Fruit fly (Drosophila melanogaster) whole organism, pupa: ENCODE measurements around the gene PolD3.

Source experiments
- CG10348 ChIP-seq: fragments of 200-800 bp; sonication (Bioruptor generic); IDR thresholded peaks from 2 replicates; pipeline ENCODE4 v1.3.6; 2022; ENCODE audit warnings: missing biosample characterization, missing genetic modification characterization
- CG12605 ChIP-seq: fragments of 200-800 bp; sonication (Bioruptor generic); IDR thresholded peaks from 2 replicates; pipeline ENCODE4 v1.3.6; 2022; ENCODE audit warnings: missing biosample characterization, missing genetic modification characterization
- CG13204 ChIP-seq: fragments of 200-800 bp; sonication (Bioruptor generic); optimal IDR thresholded peaks from 2 replicates; lab custom pipeline; 2018; ENCODE audit warnings: missing biosample characterization, mild to moderate bottlenecking, missing genetic modification characterization, moderate library complexity
- CG14655 ChIP-seq: fragments of 200-800 bp; sonication (Bioruptor generic); optimal IDR thresholded peaks from 3 replicates; lab custom pipeline; 2017; ENCODE audit warnings: mild to moderate bottlenecking, missing biosample characterization, missing genetic modification reagents, missing genetic modification characterization
- CG15710 ChIP-seq: fragments of 200-800 bp; sonication (Bioruptor generic); optimal IDR thresholded peaks from 2 replicates; lab custom pipeline; 2018; ENCODE audit warnings: missing biosample characterization, mild to moderate bottlenecking, missing genetic modification characterization, moderate library complexity
- CG17806 ChIP-seq: fragments of 200-800 bp; sonication (Bioruptor generic); optimal IDR thresholded peaks from 2 replicates; lab custom pipeline; 2018; ENCODE audit warnings: missing biosample characterization, mild to moderate bottlenecking, missing genetic modification characterization, moderate library complexity
- CG32121 ChIP-seq: fragments of 200-800 bp; sonication (Bioruptor generic); IDR thresholded peaks from 2 replicates; pipeline ENCODE4 v1.3.6; 2022; ENCODE audit warnings: missing biosample characterization, missing genetic modification characterization
- CG34367 ChIP-seq: fragments of 200-800 bp; sonication (Bioruptor generic); optimal IDR thresholded peaks from 2 replicates; lab custom pipeline; 2018; ENCODE audit warnings: missing biosample characterization, mild to moderate bottlenecking, missing genetic modification characterization
- CG4496 ChIP-seq: fragments of 200-800 bp; sonication (Bioruptor generic); IDR thresholded peaks from 3 replicates; pipeline ENCODE4 v1.3.6; 2022; ENCODE audit warnings: missing biosample characterization, missing genetic modification characterization
- CG8159 ChIP-seq: fragments of 200-800 bp; sonication (Bioruptor generic); optimal IDR thresholded peaks from 3 replicates; lab custom pipeline; 2018; ENCODE audit warnings: missing biosample characterization, mild to moderate bottlenecking, missing genetic modification characterization, moderate library complexity
- CG8301 ChIP-seq: fragments of 200-800 bp; sonication (Bioruptor generic); optimal IDR thresholded peaks from 2 replicates; lab custom pipeline; 2018; ENCODE audit warnings: missing biosample characterization, mild to moderate bottlenecking, missing genetic modification characterization
- CG9948 ChIP-seq: fragments of 200-800 bp; sonication (Bioruptor generic); optimal IDR thresholded peaks from 2 replicates; lab custom pipeline; 2018; ENCODE audit warnings: missing biosample characterization, mild to moderate bottlenecking, missing genetic modification characterization, moderate library complexity
- D1 ChIP-seq: fragments of 200-800 bp; sonication (Bioruptor generic); optimal IDR thresholded peaks from 2 replicates; lab custom pipeline; 2018; ENCODE audit warnings: missing biosample characterization, mild to moderate bottlenecking, missing genetic modification characterization, moderate library complexity
- EcR ChIP-seq: fragments of 200-800 bp; sonication (Bioruptor generic); optimal IDR thresholded peaks from 3 replicates; lab custom pipeline; 2019; ENCODE audit warnings: missing biosample characterization, missing genetic modification characterization, mild to moderate bottlenecking, moderate library complexity, missing genetic modification reagents
- Ets98B ChIP-seq: fragments of 200-800 bp; sonication (Bioruptor generic); IDR thresholded peaks from 2 replicates; pipeline ENCODE4 v1.3.6; 2022; ENCODE audit warnings: missing biosample characterization, missing genetic modification characterization
- Pif1A ChIP-seq: fragments of 200-800 bp; sonication (Bioruptor generic); optimal IDR thresholded peaks from 3 replicates; lab custom pipeline; 2016; ENCODE audit warnings: missing biosample characterization, missing genetic modification characterization
- Pif1B ChIP-seq: fragments of 200-800 bp; sonication (Bioruptor generic); optimal IDR thresholded peaks from 3 replicates; lab custom pipeline; 2016; ENCODE audit warnings: missing biosample characterization, missing genetic modification characterization
- Snoo ChIP-seq: fragments of 200-800 bp; sonication (Bioruptor generic); optimal IDR thresholded peaks from 3 replicates; lab custom pipeline; 2017; ENCODE audit warnings: missing biosample characterization, mild to moderate bottlenecking, missing genetic modification characterization, inconsistent platforms
- fd96Ca ChIP-seq: fragments of 200-800 bp; sonication (Bioruptor generic); IDR thresholded peaks from 3 replicates; pipeline ENCODE4 v1.3.6; 2022; ENCODE audit warnings: missing biosample characterization, missing genetic modification characterization
- gl ChIP-seq: fragments of 200-800 bp; sonication (Bioruptor generic); optimal IDR thresholded peaks from 2 replicates; lab custom pipeline; 2018; ENCODE audit warnings: missing biosample characterization, mild to moderate bottlenecking, missing genetic modification characterization
- rn ChIP-seq: fragments of 200-800 bp; sonication (Bioruptor generic); IDR thresholded peaks from 2 replicates; pipeline ENCODE4 v1.3.6; 2022; ENCODE audit warnings: missing biosample characterization, missing genetic modification characterization

Gene PolD3

dm6 chr2L:15264483-15264987 lies 8.4 kb upstream of the PolD3 start, which contains the start of gene yuri:
Gene yuri (minus strand): TSS chr2L:15264692.
- peak; percentile 65 for TF ChIP-seq EcR
- peak; percentile 44 for TF ChIP-seq Snoo
- TF ChIP-seq fd96Ca (GFP tag; lab: Robert Waterston, UW) = peak; percentile 56; the same call in 2 of the 3 replicates
- TF ChIP-seq Pif1A (GFP tag; lab: Kevin White, UChicago) = peak; percentile 82
- peak; percentile 71 for TF ChIP-seq Pif1B (GFP tag; lab: Kevin White, UChicago)
- TF ChIP-seq D1 (tag; lab: Kevin White, UChicago) = peak; percentile 19
- peak; percentile 78 for TF ChIP-seq CG32121 (GFP tag; lab: Robert Waterston, UW)
- peak; percentile 50 for TF ChIP-seq CG8301 (tag; lab: Kevin White, UChicago)
- TF ChIP-seq CG9948 (tag; lab: Kevin White, UChicago) = peak; percentile 39
- peak; percentile 55 for TF ChIP-seq CG8159 (tag; lab: Kevin White, UChicago)
- TF ChIP-seq CG17806 (tag; lab: Kevin White, UChicago) = peak; percentile 42
- TF ChIP-seq gl = peak; percentile 83
- peak; percentile 84 for TF ChIP-seq CG12605 (GFP tag; lab: Robert Waterston, UW)
- TF ChIP-seq Ets98B (GFP tag; lab: Robert Waterston, UW) = peak; percentile 87
- TF ChIP-seq rn (GFP tag; lab: Robert Waterston, UW) = 0 out of 2 replicates have a peak, but pooled peaks have one; percentile 19
- peak; percentile 59 for TF ChIP-seq CG15710
- peak; percentile 60 for TF ChIP-seq CG34367
- TF ChIP-seq CG14655 (GFP tag; lab: Kevin White, UChicago) = no peak
- peak; percentile 77; the same call in 2 of the 3 replicates for TF ChIP-seq CG4496 (GFP tag; lab: Robert Waterston, UW)
- TF ChIP-seq CG13204 (GFP tag; lab: Kevin White, UChicago) = peak; percentile 87
- TF ChIP-seq CG10348 = no peak

dm6 chr2L:15254229-15254861 lies 1.8 kb downstream of the PolD3 start:
- TF ChIP-seq D1 (tag; lab: Kevin White, UChicago) = no peak
- no peak for TF ChIP-seq rn (GFP tag; lab: Robert Waterston, UW)
- TF ChIP-seq CG9948 (tag; lab: Kevin White, UChicago) = peak; percentile 35
- TF ChIP-seq CG14655 (GFP tag; lab: Kevin White, UChicago) = no peak
- no peak for TF ChIP-seq Pif1A (GFP tag; lab: Kevin White, UChicago)
- no peak for TF ChIP-seq Snoo
- peak; percentile 16; the same call in 1 of the 2 replicates for TF ChIP-seq Ets98B (GFP tag; lab: Robert Waterston, UW)
- no peak for TF ChIP-seq fd96Ca (GFP tag; lab: Robert Waterston, UW)
- TF ChIP-seq CG17806 (tag; lab: Kevin White, UChicago) = peak; percentile 45
- TF ChIP-seq Pif1B (GFP tag; lab: Kevin White, UChicago) = peak; percentile 25
- TF ChIP-seq CG10348 = no peak
- peak; percentile 23 for TF ChIP-seq CG8301 (tag; lab: Kevin White, UChicago)
- TF ChIP-seq gl = no peak
- TF ChIP-seq EcR = no peak
- no peak for TF ChIP-seq CG32121 (GFP tag; lab: Robert Waterston, UW)
- TF ChIP-seq CG34367 = no peak
- TF ChIP-seq CG13204 (GFP tag; lab: Kevin White, UChicago) = no peak
- TF ChIP-seq CG12605 (GFP tag; lab: Robert Waterston, UW) = peak; percentile 50; the same call in 1 of the 2 replicates
- TF ChIP-seq CG8159 (tag; lab: Kevin White, UChicago) = peak; percentile 60
- peak; percentile 65; the same call in 2 of the 3 replicates for TF ChIP-seq CG4496 (GFP tag; lab: Robert Waterston, UW)
- peak; percentile 42 for TF ChIP-seq CG15710
- TF ChIP-seq, all 21 proteins: peak for 9

dm6 chr2L:15249682-15250081 lies 6.4 kb downstream of the PolD3 start:
- TF ChIP-seq CG8159 (tag; lab: Kevin White, UChicago) (no peak), CG13204 (GFP tag; lab: Kevin White, UChicago) (no peak), D1 (tag; lab: Kevin White, UChicago) (no peak), gl (no peak), CG17806 (tag; lab: Kevin White, UChicago) (no peak), CG4496 (GFP tag; lab: Robert Waterston, UW) (no peak)

dm6 chr2L:15249006-15249513 lies 7.0 kb downstream of the PolD3 start:
- TF ChIP-seq Snoo (no peak), D1 (tag; lab: Kevin White, UChicago) (no peak)

dm6 chr2L:15248163-15249005 lies 7.7 kb downstream of the PolD3 start, which contains the start of gene dao:
Gene dao (plus strand): TSS chr2L:15248879.
- TF ChIP-seq CG14655 (GFP tag; lab: Kevin White, UChicago) = peak; percentile 14
- no peak for TF ChIP-seq CG13204 (GFP tag; lab: Kevin White, UChicago)
- no peak for TF ChIP-seq CG17806 (tag; lab: Kevin White, UChicago)
- no peak for TF ChIP-seq Pif1A (GFP tag; lab: Kevin White, UChicago)
- TF ChIP-seq rn (GFP tag; lab: Robert Waterston, UW) = no peak
- no peak for TF ChIP-seq CG8301 (tag; lab: Kevin White, UChicago)
- 0 out of 3 replicates have a peak, but pooled peaks have one; percentile 10 for TF ChIP-seq CG4496 (GFP tag; lab: Robert Waterston, UW)
- no peak for TF ChIP-seq CG10348
- TF ChIP-seq gl = no peak
- TF ChIP-seq CG9948 (tag; lab: Kevin White, UChicago) = no peak
- TF ChIP-seq fd96Ca (GFP tag; lab: Robert Waterston, UW) = no peak
- TF ChIP-seq CG34367 = no peak
